Worm (Caenorhabditis elegans): ENCODE results near the gene sprr-1.

Gene sprr-1

ce11 chrX:15438768-15439167, 27.3 kb upstream of the sprr-1 start:
- TF ChIP-seq lin-13 (tag; optimal IDR thresholded peaks at IDR 0.05) (no peak), flh-1 (GFP tag; optimal IDR thresholded peaks at IDR 0.05) (no peak), elt-1 (tag; optimal IDR thresholded peaks at IDR 0.05; ENCODE audit: borderline replicate concordance, insufficient read depth) (no peak), snpc-4 (tag; optimal IDR thresholded peaks at IDR 0.05) (no peak), lsy-2 (tag; optimal IDR thresholded peaks at IDR 0.05) (no peak), unc-62 (GFP tag; optimal IDR thresholded peaks at IDR 0.05) (no peak), drap-1 (GFP tag; optimal IDR thresholded peaks at IDR 0.05) (no peak), ces-1 (GFP tag; optimal IDR thresholded peaks at IDR 0.05) (no peak), nhr-76 (tag; optimal IDR thresholded peaks at IDR 0.05) (no peak), nhr-28 (tag; optimal IDR thresholded peaks at IDR 0.05) (no peak), zip-8 (tag; optimal IDR thresholded peaks at IDR 0.05) (no peak), pha-4 (tag; optimal IDR thresholded peaks at IDR 0.05) (no peak), lin-32 (GFP tag; optimal IDR thresholded peaks at IDR 0.05) (no peak), blmp-1 (tag; optimal IDR thresholded peaks at IDR 0.05) (no peak), mep-1 (tag; optimal IDR thresholded peaks at IDR 0.05) (no peak), nhr-12 (tag; optimal IDR thresholded peaks at IDR 0.05) (no peak), mls-2 (tag; optimal IDR thresholded peaks at IDR 0.05) (no peak)

- TF ChIP-seq elt-3 (tag; optimal IDR thresholded peaks at IDR 0.05) (peak; percentile 35), sem-2 (GFP tag; optimal IDR thresholded peaks at IDR 0.05) (no peak)
These were observed 25.1 kb upstream of the sprr-1 start, which contains the start of gene mocs-1 for ce11 chrX:15440744-15441685. Gene mocs-1 (minus strand): TSS chrX:15440794.

- TF ChIP-seq nhr-76 (tag; optimal IDR thresholded peaks at IDR 0.05) (no peak), cnd-1 (tag; optimal IDR thresholded peaks at IDR 0.05) (no peak), drap-1 (GFP tag; optimal IDR thresholded peaks at IDR 0.05) (no peak), ceh-43 (GFP tag; optimal IDR thresholded peaks at IDR 0.05) (no peak), ces-1 (GFP tag; optimal IDR thresholded peaks at IDR 0.05) (no peak), mab-5 (tag; optimal IDR thresholded peaks at IDR 0.05) (no peak), mep-1 (tag; optimal IDR thresholded peaks at IDR 0.05) (no peak), M03D4.4 (tag; optimal IDR thresholded peaks at IDR 0.05) (no peak)
These were observed 24.4 kb upstream of the sprr-1 start, which contains the start of gene nkat-3 for ce11 chrX:15441686-15442067. Gene nkat-3 (plus strand): TSS chrX:15441731.

DNA sequence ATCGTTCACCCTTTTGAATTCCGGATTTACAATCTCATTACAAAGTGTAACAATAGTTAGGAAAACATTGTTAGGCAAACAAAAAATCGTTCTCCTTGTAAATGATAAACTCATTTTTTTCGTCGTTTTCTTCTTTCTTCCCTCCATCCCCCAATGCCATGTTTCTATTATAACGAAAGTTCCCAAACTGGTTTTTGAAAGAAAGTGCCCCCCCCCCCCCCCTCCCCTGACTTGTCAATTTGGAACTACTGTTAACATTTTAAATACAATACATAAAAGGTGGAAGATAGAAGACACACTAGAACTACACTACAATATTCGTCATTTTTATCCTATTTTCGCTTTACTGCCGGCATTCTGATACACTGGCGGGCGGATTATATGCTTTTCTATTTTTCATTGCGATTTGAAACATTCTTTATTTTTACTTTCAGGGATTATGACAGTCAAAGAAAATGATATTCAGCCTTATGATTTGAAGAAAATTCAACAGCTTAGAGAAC, 19.8 kb upstream of the sprr-1 start, which contains the start of gene R03A10.5:
Gene R03A10.5 (plus strand): TSS at position 431 of the 503 bp plus-strand sequence.
- TF ChIP-seq ztf-11 (tag; optimal IDR thresholded peaks at IDR 0.05) (no peak), nhr-76 (tag; optimal IDR thresholded peaks at IDR 0.05) (no peak), M03D4.4 (tag; optimal IDR thresholded peaks at IDR 0.05) (no peak), hlh-1 (tag; optimal IDR thresholded peaks at IDR 0.05) (no peak), unc-62 (GFP tag; optimal IDR thresholded peaks at IDR 0.05) (no peak), lin-13 (tag; optimal IDR thresholded peaks at IDR 0.05) (no peak), bed-3 (GFP tag; optimal IDR thresholded peaks at IDR 0.05) (no peak), sem-2 (GFP tag; optimal IDR thresholded peaks at IDR 0.05) (no peak), mep-1 (tag; optimal IDR thresholded peaks at IDR 0.05) (no peak)

DNA sequence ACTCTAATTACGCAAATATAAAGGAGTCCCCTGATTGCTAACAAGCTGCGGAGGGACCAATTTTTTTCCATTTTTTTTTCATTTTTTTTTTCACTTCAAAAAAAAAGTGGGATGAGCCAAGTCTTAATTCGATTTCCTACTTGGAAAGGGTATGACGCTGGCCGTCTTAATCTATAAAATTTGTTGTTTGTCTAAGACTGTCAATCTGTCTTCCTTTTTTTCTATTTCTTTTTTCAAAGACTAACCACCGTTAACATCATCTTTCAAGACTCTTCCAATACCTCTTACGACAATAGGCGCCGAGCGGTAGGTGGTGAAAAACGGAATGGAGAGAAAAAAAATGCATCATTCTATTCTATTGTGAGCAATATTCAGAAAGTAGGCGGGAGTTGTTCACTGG, 1.1 kb upstream of the sprr-1 start:
- TF ChIP-seq M03D4.4 (tag; optimal IDR thresholded peaks at IDR 0.05), result no peak
- TF ChIP-seq nhr-237 (tag; optimal IDR thresholded peaks at IDR 0.05), result no peak
- TF ChIP-seq unc-120 (tag; optimal IDR thresholded peaks at IDR 0.05; ENCODE audit: poor library complexity, severe bottlenecking), result no peak
- TF ChIP-seq ces-1 (GFP tag; optimal IDR thresholded peaks at IDR 0.05), result peak; percentile 11
- TF ChIP-seq nhr-76 (tag; optimal IDR thresholded peaks at IDR 0.05), result no peak

DNA sequence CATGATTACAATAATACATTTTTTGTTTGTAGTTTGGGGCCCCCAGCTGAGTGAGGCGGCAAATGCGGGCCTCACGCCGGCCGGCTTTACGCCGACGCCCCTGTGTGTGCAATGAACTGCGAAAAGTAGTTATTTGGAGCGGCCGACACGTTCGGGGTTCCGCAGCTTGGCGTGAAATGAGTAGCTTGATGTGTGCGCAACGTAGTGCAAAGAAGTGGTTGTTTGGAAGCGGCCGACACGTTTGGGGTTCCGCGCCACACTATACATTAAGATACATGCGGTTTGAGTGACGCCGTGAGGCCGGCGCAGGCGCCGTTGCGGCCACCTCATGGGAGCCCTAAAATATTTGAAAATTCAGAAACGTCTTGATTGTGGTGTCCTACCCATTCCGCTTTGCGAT, 2.6 kb downstream of the sprr-1 start:
- TF ChIP-seq cnd-1 (tag; optimal IDR thresholded peaks at IDR 0.05) (no peak), mep-1 (tag; optimal IDR thresholded peaks at IDR 0.05) (no peak), ces-1 (GFP tag; optimal IDR thresholded peaks at IDR 0.05) (no peak), pha-4 (tag; optimal IDR thresholded peaks at IDR 0.05) (no peak), unc-120 (tag; optimal IDR thresholded peaks at IDR 0.05; ENCODE audit: poor library complexity, severe bottlenecking) (no peak), nhr-12 (tag; optimal IDR thresholded peaks at IDR 0.05) (no peak), nhr-237 (tag; optimal IDR thresholded peaks at IDR 0.05) (no peak), lin-32 (GFP tag; optimal IDR thresholded peaks at IDR 0.05) (no peak), ceh-39 (tag; optimal IDR thresholded peaks at IDR 0.05) (no peak), unc-39 (tag; optimal IDR thresholded peaks at IDR 0.05) (no peak), nhr-76 (tag; optimal IDR thresholded peaks at IDR 0.05) (no peak), mab-5 (tag; optimal IDR thresholded peaks at IDR 0.05) (no peak), drap-1 (GFP tag; optimal IDR thresholded peaks at IDR 0.05) (no peak), snpc-4 (tag; optimal IDR thresholded peaks at IDR 0.05) (no peak), ceh-43 (GFP tag; optimal IDR thresholded peaks at IDR 0.05) (no peak)

Measured in whole organism, mixed stage, embryonic.